Fruit fly (Drosophila melanogaster) whole organism, embryonic: ENCODE results near the gene IFT43.

Source experiments
- ATbp ChIP-seq: fragments of 200-800 bp; sonication (Bioruptor generic); optimal IDR thresholded peaks from 2 replicates; lab custom pipeline; 2017; ENCODE audit warnings: missing biosample characterization, mild to moderate bottlenecking, missing genetic modification characterization, missing genetic modification reagents
- Adf1 ChIP-seq: fragments of 200-800 bp; sonication (Bioruptor generic); IDR thresholded peaks from 2 replicates; pipeline ENCODE4 v1.3.6; 2022; ENCODE audit warnings: missing biosample characterization, missing genetic modification characterization
- CG10147 ChIP-seq: fragments of 200-800 bp; sonication (Bioruptor generic); optimal IDR thresholded peaks from 2 replicates; lab custom pipeline; 2019; ENCODE audit warnings: missing biosample characterization, mild to moderate bottlenecking, missing genetic modification characterization, moderate library complexity
- CG10209 ChIP-seq: fragments of 200-800 bp; sonication (Bioruptor generic); optimal IDR thresholded peaks from 3 replicates; lab custom pipeline; 2017; ENCODE audit warnings: missing biosample characterization, mild to moderate bottlenecking, missing genetic modification characterization, missing genetic modification reagents
- CG10366 ChIP-seq: fragments of 200-800 bp; sonication (Bioruptor generic); IDR thresholded peaks from 2 replicates; pipeline ENCODE4 v1.3.6; 2022; ENCODE audit warnings: missing biosample characterization, missing genetic modification characterization
- CG10543 ChIP-seq: fragments of 200-800 bp; sonication (Bioruptor generic); optimal IDR thresholded peaks from 3 replicates; lab custom pipeline; 2017; ENCODE audit warnings: missing biosample characterization, mild to moderate bottlenecking, missing genetic modification characterization, moderate library complexity
- CG12391 ChIP-seq: fragments of 200-800 bp; sonication (Bioruptor generic); optimal IDR thresholded peaks from 3 replicates; lab custom pipeline; 2018; ENCODE audit warnings: missing biosample characterization, mild to moderate bottlenecking, missing genetic modification characterization, moderate library complexity
- CG13424 ChIP-seq: fragments of 200-800 bp; sonication (Bioruptor generic); optimal IDR thresholded peaks from 2 replicates; lab custom pipeline; 2019; ENCODE audit warnings: missing biosample characterization, mild to moderate bottlenecking, missing genetic modification characterization, moderate library complexity
- CG14014 ChIP-seq: fragments of 200-800 bp; sonication (Bioruptor generic); IDR thresholded peaks from 2 replicates; pipeline ENCODE4 v1.3.6; 2022; ENCODE audit warnings: missing biosample characterization, missing genetic modification characterization
- CG14441 ChIP-seq: fragments of 200-800 bp; sonication (Bioruptor generic); IDR thresholded peaks from 2 replicates; pipeline ENCODE4 v1.3.6; 2022; ENCODE audit warnings: missing biosample characterization, missing genetic modification characterization
- CG14965 ChIP-seq: fragments of 200-800 bp; sonication (Bioruptor generic); optimal IDR thresholded peaks from 2 replicates; lab custom pipeline; 2016; ENCODE audit warnings: missing biosample characterization, missing genetic modification characterization, borderline replicate concordance
- CG17912 ChIP-seq: fragments of 200-800 bp; sonication (Bioruptor generic); optimal IDR thresholded peaks from 2 replicates; lab custom pipeline; 2018; ENCODE audit warnings: missing biosample characterization, mild to moderate bottlenecking, missing genetic modification characterization
- CG18619 ChIP-seq: fragments of 200-800 bp; sonication (Bioruptor generic); optimal IDR thresholded peaks from 3 replicates; lab custom pipeline; 2017; ENCODE audit warnings: missing biosample characterization, mild to moderate bottlenecking, missing genetic modification characterization
- CG2875 ChIP-seq: fragments of 200-800 bp; sonication (Bioruptor generic); optimal IDR thresholded peaks from 2 replicates; lab custom pipeline; 2017; ENCODE audit warnings: missing biosample characterization, mild to moderate bottlenecking, missing genetic modification characterization, missing genetic modification reagents
- CG31441 ChIP-seq: fragments of 200-800 bp; sonication (Bioruptor generic); IDR thresholded peaks from 2 replicates; pipeline ENCODE4 v1.3.6; 2022; ENCODE audit warnings: missing biosample characterization, missing genetic modification characterization
- CG3281 ChIP-seq: fragments of 200-800 bp; sonication (Bioruptor generic); optimal IDR thresholded peaks from 3 replicates; lab custom pipeline; 2017; ENCODE audit warnings: missing biosample characterization, mild to moderate bottlenecking, missing genetic modification characterization
- CG4730 ChIP-seq: fragments of 200-800 bp; sonication (Bioruptor generic); IDR thresholded peaks from 2 replicates; pipeline ENCODE4 v1.3.6; 2022; ENCODE audit warnings: missing biosample characterization, missing genetic modification characterization
- CG8924 ChIP-seq: fragments of 200-800 bp; optimal IDR thresholded peaks from 3 replicates; lab custom pipeline; 2019; ENCODE audit warnings: missing biosample characterization, mild to moderate bottlenecking, missing genetic modification characterization, moderate library complexity
- CG9727 ChIP-seq: fragments of 200-800 bp; sonication (Bioruptor generic); optimal IDR thresholded peaks from 3 replicates; lab custom pipeline; 2017; ENCODE audit warnings: missing biosample characterization, mild to moderate bottlenecking, missing genetic modification characterization
- CG9876 ChIP-seq: fragments of 200-800 bp; sonication (Bioruptor generic); optimal IDR thresholded peaks from 2 replicates; lab custom pipeline; 2016; ENCODE audit warnings: missing biosample characterization, missing genetic modification characterization
- CoRest ChIP-seq: fragments of 200-800 bp; sonication (Bioruptor generic); optimal IDR thresholded peaks from 3 replicates; lab custom pipeline; 2018; ENCODE audit warnings: missing biosample characterization, mild to moderate bottlenecking, missing genetic modification characterization, moderate library complexity
- E2f2 ChIP-seq: fragments of 200-800 bp; sonication (Bioruptor generic); IDR thresholded peaks from 2 replicates; pipeline ENCODE4 v1.3.6; 2022; ENCODE audit warnings: missing biosample characterization, missing genetic modification characterization
- H15 ChIP-seq: fragments of 200-800 bp; sonication (Bioruptor generic); IDR thresholded peaks from 3 replicates; pipeline ENCODE4 v1.3.6; 2022; ENCODE audit warnings: missing biosample characterization, missing genetic modification characterization
- H2.0 ChIP-seq: fragments of 200-800 bp; sonication (Bioruptor generic); IDR thresholded peaks from 2 replicates; pipeline ENCODE4 v1.3.6; 2022; ENCODE audit warnings: missing biosample characterization, missing genetic modification characterization
- Hmr ChIP-seq: fragments of 200-800 bp; sonication (Bioruptor generic); optimal IDR thresholded peaks from 3 replicates; lab custom pipeline; 2017; ENCODE audit warnings: mild to moderate bottlenecking, missing biosample characterization, missing genetic modification reagents, missing genetic modification characterization
- Meics ChIP-seq: fragments of 200-800 bp; sonication (Bioruptor generic); optimal IDR thresholded peaks from 2 replicates; lab custom pipeline; 2017; ENCODE audit warnings: missing biosample characterization, mild to moderate bottlenecking, missing genetic modification characterization
- Rfx ChIP-seq: fragments of 200-800 bp; sonication (Bioruptor generic); IDR thresholded peaks from 2 replicates; pipeline ENCODE4 v1.3.6; 2022; ENCODE audit warnings: missing biosample characterization, missing genetic modification characterization
- Sox100B ChIP-seq: fragments of 200-800 bp; sonication (Bioruptor generic); optimal IDR thresholded peaks from 3 replicates; lab custom pipeline; 2018; ENCODE audit warnings: missing biosample characterization, mild to moderate bottlenecking, missing genetic modification characterization
- abd-A ChIP-seq: fragments of 200-800 bp; sonication (Bioruptor generic); optimal IDR thresholded peaks from 3 replicates; lab custom pipeline; 2019; ENCODE audit warnings: missing biosample characterization, mild to moderate bottlenecking, missing genetic modification characterization, moderate library complexity
- al ChIP-seq: fragments of 200-800 bp; sonication (Bioruptor generic); IDR thresholded peaks from 2 replicates; pipeline ENCODE4 v1.3.6; 2022; ENCODE audit warnings: missing biosample characterization, missing genetic modification characterization
- az2 ChIP-seq: fragments of 200-800 bp; sonication (Bioruptor generic); optimal IDR thresholded peaks from 3 replicates; lab custom pipeline; 2016; ENCODE audit warnings: missing biosample characterization, missing genetic modification characterization
- bbx ChIP-seq: fragments of 200-800 bp; sonication (Bioruptor generic); IDR thresholded peaks from 2 replicates; pipeline ENCODE4 v1.3.6; 2022; ENCODE audit warnings: missing biosample characterization, missing genetic modification characterization; ENCODE audit not compliant: partially characterized antibody
- disco-r ChIP-seq: fragments of 200-800 bp; sonication (Bioruptor generic); optimal IDR thresholded peaks from 2 replicates; lab custom pipeline; 2016; ENCODE audit warnings: missing biosample characterization, missing genetic modification characterization
- dmrt99B ChIP-seq: fragments of 200-800 bp; sonication (Bioruptor generic); optimal IDR thresholded peaks from 2 replicates; lab custom pipeline; 2018; ENCODE audit warnings: missing biosample characterization, mild to moderate bottlenecking, missing genetic modification characterization, moderate library complexity
- fd3F ChIP-seq: fragments of 200-800 bp; sonication (Bioruptor generic); optimal IDR thresholded peaks from 2 replicates; lab custom pipeline; 2018; ENCODE audit warnings: missing biosample characterization, mild to moderate bottlenecking, missing genetic modification characterization, moderate library complexity
- ftz-f1 ChIP-seq: fragments of 200-800 bp; sonication (Bioruptor generic); optimal IDR thresholded peaks from 2 replicates; lab custom pipeline; 2016; ENCODE audit warnings: missing biosample characterization, missing genetic modification characterization
- her ChIP-seq: fragments of 200-800 bp; sonication (Bioruptor generic); optimal IDR thresholded peaks from 2 replicates; lab custom pipeline; 2016; ENCODE audit warnings: missing biosample characterization, missing genetic modification characterization
- lab ChIP-seq: fragments of 200-800 bp; sonication (Bioruptor generic); optimal IDR thresholded peaks from 3 replicates; lab custom pipeline; 2017; ENCODE audit warnings: missing biosample characterization, missing genetic modification characterization, mild to moderate bottlenecking, moderate library complexity, missing genetic modification reagents
- lmd ChIP-seq: fragments of 200-800 bp; sonication (Bioruptor generic); IDR thresholded peaks from 2 replicates; pipeline ENCODE4 v1.3.6; 2022; ENCODE audit warnings: missing biosample characterization, missing genetic modification characterization
- otp ChIP-seq: fragments of 200-800 bp; sonication (Bioruptor generic); IDR thresholded peaks from 3 replicates; pipeline ENCODE4, ENCODE4 v1.3.6; 2022; ENCODE audit warnings: missing biosample characterization, missing genetic modification characterization
- row ChIP-seq: fragments of 200-800 bp; sonication (Bioruptor generic); IDR thresholded peaks from 3 replicates; pipeline ENCODE4 v1.3.6; 2022; ENCODE audit warnings: missing biosample characterization, missing genetic modification characterization
- slp2 ChIP-seq: fragments of 200-800 bp; sonication (Bioruptor generic); optimal IDR thresholded peaks from 2 replicates; lab custom pipeline; 2016; ENCODE audit warnings: missing biosample characterization, missing genetic modification characterization
- stc ChIP-seq: fragments of 200-800 bp; sonication (Bioruptor generic); IDR thresholded peaks from 2 replicates; pipeline ENCODE4 v1.3.6; 2022; ENCODE audit warnings: missing biosample characterization, missing genetic modification characterization
- stwl ChIP-seq: fragments of 200-800 bp; sonication (Bioruptor generic); optimal IDR thresholded peaks from 3 replicates; lab custom pipeline; 2018; ENCODE audit warnings: missing biosample characterization, mild to moderate bottlenecking, missing genetic modification characterization, moderate library complexity
- sug ChIP-seq: fragments of 200-800 bp; optimal IDR thresholded peaks from 2 replicates; lab custom pipeline; 2019; ENCODE audit warnings: missing biosample characterization, mild to moderate bottlenecking, missing genetic modification characterization, moderate library complexity
- trem ChIP-seq: fragments of 200-800 bp; optimal IDR thresholded peaks from 3 replicates; lab custom pipeline; 2019; ENCODE audit warnings: missing biosample characterization, mild to moderate bottlenecking, missing genetic modification characterization, moderate library complexity
- unpg ChIP-seq: fragments of 200-800 bp; sonication (Bioruptor generic); optimal IDR thresholded peaks from 3 replicates; lab custom pipeline; 2018; ENCODE audit warnings: missing biosample characterization, mild to moderate bottlenecking, missing genetic modification characterization, moderate library complexity
- yki ChIP-seq: fragments of >200 bp; optimal IDR thresholded peaks from 3 replicates; lab custom pipeline; 2018
- zfh1 ChIP-seq: fragments of 200-800 bp; sonication (Bioruptor generic); IDR thresholded peaks from 3 replicates; pipeline ENCODE4 v1.3.6; 2022; ENCODE audit warnings: missing biosample characterization, missing genetic modification characterization

The IFT43 gene

DNA sequence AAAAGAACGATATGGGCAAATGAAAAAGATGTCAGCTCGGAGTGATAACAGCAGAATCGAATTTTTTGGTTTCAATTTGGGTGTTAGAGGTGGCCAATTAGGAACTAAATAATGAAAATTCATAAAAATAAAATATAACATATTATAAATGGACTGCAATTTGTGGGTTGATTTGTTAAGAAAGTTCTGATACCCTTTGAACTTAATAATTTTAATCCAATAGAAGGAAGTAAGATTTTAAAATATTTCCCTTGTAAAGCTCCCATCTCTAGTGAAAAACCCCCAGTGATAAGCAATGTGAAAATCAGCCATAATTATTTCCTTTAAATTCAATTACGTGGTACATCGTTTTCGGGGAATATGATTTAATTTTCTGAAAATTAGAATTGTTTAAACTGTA is 50.5 kb downstream of the IFT43 start (continued):
- peak; percentile 36 for TF ChIP-seq dmrt99B (tag; lab: Kevin White, UChicago)
- TF ChIP-seq Sox100B (GFP tag; lab: Kevin White, UChicago): peak; percentile 14
- TF ChIP-seq Adf1: peak; percentile 14; the same call in 1 of the 2 replicates
- TF ChIP-seq CG31441 (GFP tag; lab: Robert Waterston, UW): 0 out of 2 replicates have a peak, but pooled peaks have one; percentile 38
- peak; percentile 34 for TF ChIP-seq CG9727 (GFP tag; lab: Kevin White, UChicago)
- peak; percentile 54 for TF ChIP-seq CG12391 (tag; lab: Kevin White, UChicago)
- TF ChIP-seq row (GFP tag; lab: Robert Waterston, UW): peak; percentile 81
- TF ChIP-seq CG14441 (GFP tag; lab: Robert Waterston, UW): peak; percentile 40; the same call in 1 of the 2 replicates
- 0 out of 3 replicates have a peak, but pooled peaks have one; percentile 12 for TF ChIP-seq H15
- no peak for TF ChIP-seq CG17912
- no peak for TF ChIP-seq sug (tag; lab: Kevin White, UChicago)
- peak; percentile 17; the same call in 1 of the 3 replicates for TF ChIP-seq zfh1 (GFP tag; lab: Robert Waterston, UW)
- no peak for TF ChIP-seq disco-r (GFP tag; lab: Kevin White, UChicago)
- no peak for TF ChIP-seq CG9876 (GFP tag; lab: Kevin White, UChicago)
- no peak for TF ChIP-seq CG4730
- no peak for TF ChIP-seq slp2 (GFP tag; lab: Kevin White, UChicago)
- peak; percentile 35; the same call in 1 of the 3 replicates for TF ChIP-seq otp
- peak; percentile 19 for TF ChIP-seq Meics (GFP tag; lab: Kevin White, UChicago)
- peak; percentile 45 for TF ChIP-seq CG13424 (tag; lab: Kevin White, UChicago)
- peak; percentile 50; the same call in 1 of the 2 replicates for TF ChIP-seq stc (GFP tag; lab: Robert Waterston, UW)
- TF ChIP-seq al: no peak
- TF ChIP-seq her: no peak
- no peak for TF ChIP-seq fd3F
- TF ChIP-seq CG8924 (tag; lab: Kevin White, UChicago): peak; percentile 23
- peak; percentile 58; the same call in 1 of the 2 replicates for TF ChIP-seq CG14014
- TF ChIP-seq unpg: peak; percentile 51
- no peak for TF ChIP-seq CG2875 (GFP tag; lab: Kevin White, UChicago)
- no peak for TF ChIP-seq bbx
- peak; percentile 46; the same call in 1 of the 2 replicates for TF ChIP-seq Rfx (GFP tag; lab: Robert Waterston, UW)
- TF ChIP-seq lmd (GFP tag; lab: Robert Waterston, UW): peak; percentile 39; the same call in 1 of the 2 replicates
- TF ChIP-seq E2f2: 0 out of 2 replicates have a peak, but pooled peaks have one; percentile 33
- TF ChIP-seq az2 (GFP tag; lab: Kevin White, UChicago): peak; percentile 15
- no peak for TF ChIP-seq CG18619
- no peak for TF ChIP-seq trem (tag; lab: Kevin White, UChicago)
- peak; percentile 0 for TF ChIP-seq CG10147 (GFP tag; lab: Kevin White, UChicago)
- TF ChIP-seq stwl (tag; lab: Kevin White, UChicago): no peak
- peak; percentile 45; the same call in 1 of the 2 replicates for TF ChIP-seq H2.0 (GFP tag; lab: Robert Waterston, UW)
- TF ChIP-seq CG10209: peak; percentile 31
- peak; percentile 20; the same call in 1 of the 2 replicates for TF ChIP-seq CG10366 (GFP tag; lab: Robert Waterston, UW)
- peak; percentile 14 for TF ChIP-seq CG10543 (GFP tag; lab: Kevin White, UChicago)
- no peak for TF ChIP-seq yki (lab: Kevin White, UChicago)
- TF ChIP-seq abd-A (tag; lab: Kevin White, UChicago): no peak
- TF ChIP-seq CoRest (tag; lab: Kevin White, UChicago): peak; percentile 45
- TF ChIP-seq ftz-f1 (GFP tag; lab: Kevin White, UChicago): no peak
- no peak for TF ChIP-seq CG14965 (GFP tag; lab: Kevin White, UChicago)
- peak; percentile 13 for TF ChIP-seq ATbp (GFP tag; lab: Kevin White, UChicago)
- peak; percentile 29 for TF ChIP-seq CG3281 (GFP tag; lab: Kevin White, UChicago)
- peak; percentile 18 for TF ChIP-seq Hmr (GFP tag; lab: Kevin White, UChicago)
- peak; percentile 57 for TF ChIP-seq lab (GFP tag; lab: Kevin White, UChicago)
